Worm (Caenorhabditis elegans) whole organism, L4/young adult: ENCODE data around the gene srz-71.

Experiments
- dao-5 ChIP-seq: sonication (generic microtip); optimal IDR thresholded peaks from 2 replicates; lab custom pipeline; 2016; ENCODE audit warnings: missing genotype, missing genetic modification characterization, moderate library complexity, missing compliant biosample characterization
- him-1 ChIP-seq: sonication (generic microtip); optimal IDR thresholded peaks from 2 replicates; lab custom pipeline; 2016; ENCODE audit warnings: missing genotype, missing genetic modification reagents, missing genetic modification characterization, missing compliant biosample characterization

DNA sequence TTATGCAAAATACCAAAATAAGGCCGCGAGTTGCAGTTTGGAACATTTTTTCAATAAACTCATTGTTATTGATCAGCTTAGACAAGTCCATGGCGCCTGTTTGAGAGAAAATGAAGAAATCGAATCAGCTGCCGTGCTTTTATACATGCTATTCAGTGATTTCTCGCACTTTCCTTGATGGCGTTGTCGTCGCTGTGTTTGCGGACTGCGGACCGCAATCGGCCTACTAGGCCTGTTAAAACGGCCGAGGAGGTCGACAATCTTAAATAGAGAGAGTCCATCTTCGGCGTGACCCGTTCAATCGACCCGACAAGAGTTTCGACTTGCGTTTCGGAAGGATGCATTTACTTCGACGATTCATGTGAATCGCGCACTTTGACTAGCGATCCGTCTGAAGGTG is 41.9 kb upstream of the srz-71 start, which contains the start of gene srz-75:
- no peak for TF ChIP-seq him-1
- TF ChIP-seq dao-5 (tag; lab: Kevin White, UChicago) = no peak
